Worm (Caenorhabditis elegans): Measurements from ENCODE around the gene Y37E11AL.1.
A peak's percentile ranks its signal among the peaks of the same experiment; 100 is the strongest.

Gene Y37E11AL.1

DNA sequence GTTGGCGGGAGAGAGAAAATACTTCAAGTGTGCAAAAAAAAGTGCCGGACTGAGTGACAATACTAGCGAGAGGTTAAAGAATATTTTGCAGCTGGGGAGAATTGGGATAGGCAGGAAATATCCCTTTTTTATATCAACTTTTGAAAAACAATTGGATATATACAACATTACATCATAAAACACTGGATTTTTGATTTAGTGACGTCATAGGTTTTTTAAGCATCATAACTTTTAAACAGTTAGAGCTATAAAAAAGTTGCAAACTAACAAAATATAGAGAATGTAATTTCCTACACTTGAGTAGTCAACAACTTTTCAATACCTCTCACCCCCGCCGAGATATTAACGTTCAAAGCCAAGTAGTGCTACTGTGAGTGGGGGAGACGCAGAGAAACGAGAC, 1.4 kb downstream of the Y37E11AL.1 start:
- TF ChIP-seq flt-1 (GFP tag; IDR thresholded peaks at IDR 0.05) (no peak), B0310.2 (tag; optimal IDR thresholded peaks at IDR 0.05) (no peak), hmbx-1 (tag; optimal IDR thresholded peaks at IDR 0.05) (no peak), hmg-4 (GFP tag; optimal IDR thresholded peaks at IDR 0.05) (no peak), pes-1 (GFP tag; IDR thresholded peaks at IDR 0.05) (no peak), tbx-37 (GFP tag; conservative IDR thresholded peaks at IDR 0.05) (no peak)

DNA sequence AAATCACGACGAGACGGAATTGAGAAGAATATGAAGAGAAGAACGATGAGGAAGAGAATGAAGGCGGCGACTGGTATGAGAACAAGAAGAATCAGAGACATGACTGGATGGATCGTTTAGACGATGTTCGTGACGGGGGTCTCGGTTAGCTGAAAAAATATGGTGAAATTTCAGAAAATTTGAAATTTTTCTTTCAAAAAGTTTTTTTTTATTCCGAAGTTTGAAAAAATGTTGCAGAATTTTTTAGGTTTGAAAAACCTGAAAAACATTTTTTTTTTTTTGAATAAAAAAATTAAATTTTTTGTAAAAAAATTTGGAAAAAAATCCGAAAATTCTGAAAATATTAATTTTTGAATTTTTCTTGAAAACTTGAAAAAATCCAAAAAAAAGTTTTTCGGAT, 9.8 kb downstream of the Y37E11AL.1 start, which contains the start of gene Y37E11AM.3:
Y37E11AM.3 (minus strand) TSS at position 101 of the 400 bp plus-strand sequence.
- TF ChIP-seq ama-1 (optimal IDR thresholded peaks at IDR 0.05): no peak
- no peak for TF ChIP-seq ets-7 (tag; optimal IDR thresholded peaks at IDR 0.05)
- no peak for TF ChIP-seq hmg-4 (GFP tag; optimal IDR thresholded peaks at IDR 0.05)
- no peak for TF ChIP-seq F13C5.2 (tag; optimal IDR thresholded peaks at IDR 0.05)
- TF ChIP-seq tra-4 (tag; optimal IDR thresholded peaks at IDR 0.05): no peak
- no peak for TF ChIP-seq aly-1 (tag; optimal IDR thresholded peaks at IDR 0.05)
- no peak for TF ChIP-seq B0310.2 (tag; optimal IDR thresholded peaks at IDR 0.05)
- no peak for TF ChIP-seq tbx-37 (GFP tag; conservative IDR thresholded peaks at IDR 0.05)
- TF ChIP-seq flt-1 (GFP tag; IDR thresholded peaks at IDR 0.05): no peak
- no peak for TF ChIP-seq pes-1 (GFP tag; IDR thresholded peaks at IDR 0.05)

DNA sequence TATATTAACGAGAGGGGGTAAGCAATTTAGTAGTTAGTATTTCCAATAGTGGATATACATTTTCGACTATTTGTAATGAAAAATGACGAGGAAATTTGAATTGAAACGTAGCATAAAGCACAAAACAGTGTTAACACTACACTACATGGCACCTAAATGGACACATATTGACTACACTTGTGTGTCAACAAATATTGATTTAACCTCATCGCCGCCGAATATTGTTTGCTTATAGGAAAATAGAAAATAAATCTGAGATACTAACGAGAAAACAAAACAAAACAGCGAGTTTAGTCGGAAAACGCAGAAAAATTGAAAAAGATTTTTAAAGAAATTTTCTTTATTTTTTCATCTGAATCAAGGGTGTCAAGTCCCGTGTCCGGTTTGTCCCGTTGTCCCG, 11.3 kb downstream of the Y37E11AL.1 start:
- TF ChIP-seq flt-1 (GFP tag; IDR thresholded peaks at IDR 0.05): no peak
- TF ChIP-seq aly-1 (tag; optimal IDR thresholded peaks at IDR 0.05): no peak
- no peak for TF ChIP-seq hmg-4 (GFP tag; optimal IDR thresholded peaks at IDR 0.05)
- TF ChIP-seq tbx-11 (GFP tag; IDR thresholded peaks at IDR 0.05): no peak
- no peak for TF ChIP-seq ceh-36 (tag; optimal IDR thresholded peaks at IDR 0.05)
- no peak for TF ChIP-seq ceh-13 (GFP tag; optimal IDR thresholded peaks at IDR 0.05)
- TF ChIP-seq pes-1 (GFP tag; IDR thresholded peaks at IDR 0.05): no peak
- no peak for TF ChIP-seq scrt-1 (GFP tag; IDR thresholded peaks at IDR 0.05)
- TF ChIP-seq B0310.2 (tag; optimal IDR thresholded peaks at IDR 0.05): no peak
- no peak for TF ChIP-seq F13C5.2 (tag; optimal IDR thresholded peaks at IDR 0.05)
- no peak for TF ChIP-seq ama-1 (optimal IDR thresholded peaks at IDR 0.05)
- no peak for TF ChIP-seq hnd-1 (tag; optimal IDR thresholded peaks at IDR 0.05)
- TF ChIP-seq tra-4 (tag; optimal IDR thresholded peaks at IDR 0.05): no peak

DNA sequence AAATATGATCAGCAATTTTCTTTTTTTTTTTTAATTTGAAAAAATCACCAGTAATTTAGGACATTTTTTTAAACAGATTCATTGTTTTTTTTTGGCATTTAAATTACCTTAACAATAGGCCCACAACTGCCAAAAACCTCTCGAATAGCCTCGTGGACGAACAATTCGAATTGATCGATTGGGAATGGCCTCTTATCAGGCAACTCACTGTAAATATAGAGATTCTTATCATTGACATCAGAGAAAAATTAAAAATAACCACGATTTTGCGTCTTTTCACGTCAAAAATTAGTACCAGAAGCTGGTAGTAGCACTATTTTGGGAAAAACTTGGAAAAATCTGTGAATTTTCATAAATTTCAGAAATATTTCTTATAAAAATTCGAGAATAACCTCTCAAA, 12.7 kb downstream of the Y37E11AL.1 start:
- TF ChIP-seq hnd-1 (tag; optimal IDR thresholded peaks at IDR 0.05): no peak

DNA sequence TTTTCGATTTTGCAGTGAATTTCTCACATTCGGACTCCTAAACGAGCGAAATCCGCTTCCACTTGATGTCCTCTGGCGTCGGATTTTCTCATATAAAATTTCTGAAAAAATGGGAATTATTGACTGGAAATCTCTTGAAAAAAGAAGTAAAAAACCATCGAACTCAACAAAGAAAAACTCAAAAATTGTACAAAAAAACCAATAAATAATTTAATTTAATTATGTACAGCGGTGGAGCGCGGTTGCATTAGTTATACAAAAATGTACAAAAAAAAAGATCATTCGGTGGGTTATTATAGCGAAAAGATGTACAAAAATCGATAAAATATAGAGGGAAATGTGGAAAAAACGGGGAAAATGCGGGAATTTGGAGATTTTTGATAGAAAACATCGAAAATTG, 13.4 kb downstream of the Y37E11AL.1 start, which contains the start of gene Y37E11AM.4:
Y37E11AM.4 (minus strand) TSS at position 101 of the 400 bp plus-strand sequence.
- TF ChIP-seq tbx-37 (GFP tag; conservative IDR thresholded peaks at IDR 0.05) (no peak), F13C5.2 (tag; optimal IDR thresholded peaks at IDR 0.05) (no peak), ceh-36 (tag; optimal IDR thresholded peaks at IDR 0.05) (no peak), flt-1 (GFP tag; IDR thresholded peaks at IDR 0.05) (no peak), ama-1 (optimal IDR thresholded peaks at IDR 0.05) (no peak), aly-1 (tag; optimal IDR thresholded peaks at IDR 0.05) (no peak), hmg-4 (GFP tag; optimal IDR thresholded peaks at IDR 0.05) (no peak), B0310.2 (tag; optimal IDR thresholded peaks at IDR 0.05) (no peak), tbx-11 (GFP tag; IDR thresholded peaks at IDR 0.05) (no peak), scrt-1 (GFP tag; IDR thresholded peaks at IDR 0.05) (no peak)

DNA sequence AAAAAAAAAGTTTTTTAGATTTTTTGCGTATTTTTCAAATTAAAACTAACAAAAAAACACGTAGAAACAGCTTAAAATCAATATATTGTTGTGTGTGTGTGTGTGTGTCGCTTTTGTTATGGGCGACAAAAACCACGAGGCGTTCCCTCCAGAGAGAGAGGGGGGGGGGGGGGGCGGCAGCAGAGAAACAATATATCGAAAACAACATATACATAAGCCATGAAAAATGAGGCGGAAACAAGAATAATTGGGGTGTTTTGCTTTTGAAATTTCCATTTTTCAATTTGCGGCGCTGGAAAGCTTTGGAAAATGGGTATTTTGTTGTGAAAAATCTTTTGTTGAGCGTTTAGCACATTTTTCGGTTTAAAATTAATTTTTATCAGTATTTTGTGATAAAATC, 16.1 kb downstream of the Y37E11AL.1 start, which contains the start of gene Y37E11AM.2:
Y37E11AM.2 (minus strand) TSS at position 101 of the 400 bp plus-strand sequence.
- no peak for TF ChIP-seq ceh-36 (tag; optimal IDR thresholded peaks at IDR 0.05)
- no peak for TF ChIP-seq flt-1 (GFP tag; IDR thresholded peaks at IDR 0.05)
- TF ChIP-seq aly-1 (tag; optimal IDR thresholded peaks at IDR 0.05): no peak
- no peak for TF ChIP-seq hmbx-1 (tag; optimal IDR thresholded peaks at IDR 0.05)
- no peak for TF ChIP-seq hmg-4 (GFP tag; optimal IDR thresholded peaks at IDR 0.05)
- no peak for TF ChIP-seq ets-7 (tag; optimal IDR thresholded peaks at IDR 0.05)
- no peak for TF ChIP-seq tbx-37 (GFP tag; conservative IDR thresholded peaks at IDR 0.05)
- TF ChIP-seq sea-1 (GFP tag; conservative IDR thresholded peaks at IDR 0.05): no peak
- no peak for TF ChIP-seq ama-1 (optimal IDR thresholded peaks at IDR 0.05)
- TF ChIP-seq B0310.2 (tag; optimal IDR thresholded peaks at IDR 0.05): no peak
- no peak for TF ChIP-seq hnd-1 (tag; optimal IDR thresholded peaks at IDR 0.05)
- TF ChIP-seq scrt-1 (GFP tag; IDR thresholded peaks at IDR 0.05): no peak
- TF ChIP-seq tra-4 (tag; optimal IDR thresholded peaks at IDR 0.05): no peak
- TF ChIP-seq pes-1 (GFP tag; IDR thresholded peaks at IDR 0.05): no peak

DNA sequence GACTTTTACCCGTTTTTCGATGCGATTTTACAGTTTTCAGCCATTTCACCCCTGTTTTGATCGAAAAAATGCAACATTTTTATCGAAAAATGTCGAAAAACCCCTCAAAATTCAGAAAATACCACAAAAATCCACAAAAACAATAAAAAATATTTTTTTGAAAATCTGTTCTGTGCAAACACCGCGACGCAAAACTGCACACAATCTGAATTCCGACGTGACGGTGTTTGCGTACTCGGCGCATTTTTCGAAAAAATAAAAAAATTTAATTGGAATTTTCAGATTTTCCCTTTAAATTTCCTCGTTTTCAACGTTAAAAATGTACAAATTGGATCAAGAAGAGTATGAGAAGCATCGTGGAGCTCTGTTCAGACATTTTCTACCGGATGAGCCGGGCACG, 16.5 kb downstream of the Y37E11AL.1 start, which contains the start of gene smgl-2:
smgl-2 (plus strand) TSS at position 320 of the 400 bp plus-strand sequence.
- TF ChIP-seq F13C5.2 (tag; optimal IDR thresholded peaks at IDR 0.05): peak; percentile 78
- no peak for TF ChIP-seq pes-1 (GFP tag; IDR thresholded peaks at IDR 0.05)
- TF ChIP-seq hmg-4 (GFP tag; optimal IDR thresholded peaks at IDR 0.05): peak; percentile 21
- TF ChIP-seq ets-7 (tag; optimal IDR thresholded peaks at IDR 0.05): no peak

DNA sequence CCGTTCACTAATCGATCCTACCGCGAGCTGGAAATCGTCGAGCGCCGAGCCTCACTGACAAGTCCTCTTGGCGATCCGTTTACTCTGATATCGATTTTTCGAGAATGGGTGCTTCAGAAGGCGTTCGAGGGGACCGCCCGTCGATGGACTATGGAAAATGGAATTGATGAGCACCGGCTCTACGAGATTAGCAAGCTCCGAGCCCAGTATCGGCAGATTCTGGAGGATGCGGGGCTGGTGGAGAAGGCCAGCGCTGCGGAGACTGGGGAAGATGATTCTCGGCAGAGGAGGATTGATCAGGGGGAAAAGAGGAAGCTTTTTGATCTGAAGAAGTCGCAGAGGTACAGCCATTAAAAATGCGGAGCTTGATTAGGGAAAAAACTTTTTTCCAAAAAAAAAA, 22.1 kb downstream of the Y37E11AL.1 start:
- TF ChIP-seq aly-1 (tag; optimal IDR thresholded peaks at IDR 0.05) (no peak), ceh-13 (GFP tag; optimal IDR thresholded peaks at IDR 0.05) (no peak), pes-1 (GFP tag; IDR thresholded peaks at IDR 0.05) (no peak), tbx-11 (GFP tag; IDR thresholded peaks at IDR 0.05) (no peak), ceh-36 (tag; optimal IDR thresholded peaks at IDR 0.05) (no peak), hmbx-1 (tag; optimal IDR thresholded peaks at IDR 0.05) (no peak), hnd-1 (tag; optimal IDR thresholded peaks at IDR 0.05) (no peak), tra-4 (tag; optimal IDR thresholded peaks at IDR 0.05) (no peak), tbx-37 (GFP tag; conservative IDR thresholded peaks at IDR 0.05) (no peak), hmg-4 (GFP tag; optimal IDR thresholded peaks at IDR 0.05) (no peak), ets-7 (tag; optimal IDR thresholded peaks at IDR 0.05) (no peak), B0310.2 (tag; optimal IDR thresholded peaks at IDR 0.05) (no peak), flt-1 (GFP tag; IDR thresholded peaks at IDR 0.05) (no peak), scrt-1 (GFP tag; IDR thresholded peaks at IDR 0.05) (no peak), sea-1 (GFP tag; conservative IDR thresholded peaks at IDR 0.05) (no peak), F13C5.2 (tag; optimal IDR thresholded peaks at IDR 0.05) (no peak), ama-1 (optimal IDR thresholded peaks at IDR 0.05) (no peak)
